Worm (Caenorhabditis elegans) whole organism, midembryonic: ENCODE results near the gene srt-4.

Experiments
- T22C8.4 ChIP-seq: fragments of 200-800 bp; sonication (Bioruptor generic); IDR thresholded peaks from 2 replicates; pipeline ENCODE4 v1.3.6; 2022; ENCODE audit warnings: missing genetic modification characterization, missing compliant biosample characterization
- flt-1 ChIP-seq: fragments of 200-800 bp; sonication (Bioruptor generic); IDR thresholded peaks from 2 replicates; pipeline ENCODE4 v1.3.6; 2022; ENCODE audit warnings: missing genetic modification characterization, missing compliant biosample characterization
- klf-2 ChIP-seq: fragments of 200-800 bp; sonication (Bioruptor generic); conservative IDR thresholded peaks from 2 replicates; pipeline ENCODE4 v1.3.6; 2022; ENCODE audit warnings: missing genetic modification reagents, missing genetic modification characterization, missing compliant biosample characterization
- ref-1 ChIP-seq: fragments of 200-800 bp; sonication (Bioruptor generic); conservative IDR thresholded peaks from 2 replicates; pipeline ENCODE4 v1.3.6; 2022; ENCODE audit warnings: missing genetic modification reagents, missing genetic modification characterization, missing compliant biosample characterization
- tab-1 ChIP-seq: fragments of 200-800 bp; sonication (Bioruptor generic); IDR thresholded peaks from 2 replicates; pipeline ENCODE4 v1.3.6; 2022; ENCODE audit warnings: missing genetic modification characterization, missing compliant biosample characterization
- ztf-23 ChIP-seq: fragments of 200-800 bp; sonication (Bioruptor generic); IDR thresholded peaks from 2 replicates; pipeline ENCODE4 v1.3.6; 2022; ENCODE audit warnings: missing genetic modification reagents, missing genetic modification characterization, missing compliant biosample characterization

DNA sequence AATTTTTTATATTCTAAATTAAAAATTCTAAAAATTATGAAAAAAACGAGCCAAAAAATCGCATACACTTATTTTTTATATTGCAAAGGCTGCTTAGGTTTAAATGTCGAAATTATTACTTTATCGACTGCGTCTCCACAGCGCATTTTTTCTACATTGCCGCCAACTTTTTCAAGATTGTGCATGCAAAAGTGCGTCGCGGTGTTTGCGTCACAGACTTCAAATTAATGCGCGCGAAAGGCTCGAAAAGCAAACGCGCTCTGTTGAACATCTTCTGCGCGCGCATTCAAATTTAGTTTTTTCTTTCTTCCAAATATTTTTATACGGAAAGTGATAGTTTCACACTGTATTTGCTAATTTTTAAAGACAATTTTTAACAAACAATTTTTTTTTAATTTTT lies 22.8 kb downstream of the srt-4 start:
- TF ChIP-seq ztf-23 (GFP tag; lab: Robert Waterston, UW), result no peak
- TF ChIP-seq T22C8.4 (GFP tag; lab: Robert Waterston, UW), result no peak
- 0 out of 2 replicates have a peak, but pooled peaks have one; percentile 14 for TF ChIP-seq klf-2 (GFP tag; lab: Robert Waterston, UW)
- TF ChIP-seq ref-1, result no peak
- no peak for TF ChIP-seq tab-1 (GFP tag; lab: Robert Waterston, UW)
- TF ChIP-seq flt-1 (GFP tag; lab: Robert Waterston, UW), result no peak
